Worm (Caenorhabditis elegans) whole organism, L1 larva: ENCODE results near the gene fkh-7.
A peak's percentile ranks its signal among the peaks of the same experiment; 100 is the strongest.

Experiments
- C04F5.9 ChIP-seq: sonication (generic microtip); optimal IDR thresholded peaks from 2 replicates; lab custom pipeline; 2016; ENCODE audit warnings: missing genetic modification characterization, missing compliant biosample characterization
- Y116A8C.19 ChIP-seq: sonication (generic microtip); optimal IDR thresholded peaks from 2 replicates; lab custom pipeline; 2016; ENCODE audit warnings: missing compliant biosample characterization, missing genetic modification characterization, borderline replicate concordance
- alr-1 ChIP-seq: fragments of 200-800 bp; sonication (Bioruptor generic); optimal IDR thresholded peaks from 2 replicates; lab custom pipeline; 2018; ENCODE audit warnings: borderline replicate concordance, mild to moderate bottlenecking, missing genetic modification characterization, missing compliant biosample characterization
- blmp-1 ChIP-seq: fragments of 150-350 bp; optimal IDR thresholded peaks from 2 replicates; lab custom pipeline; 2014; ENCODE audit warnings: missing biosample characterization, missing genetic modification characterization
- ceh-63 ChIP-seq: fragments of 200-800 bp; sonication (Bioruptor generic); optimal IDR thresholded peaks from 2 replicates; lab custom pipeline; 2018; ENCODE audit warnings: mild to moderate bottlenecking, missing genetic modification characterization, missing compliant biosample characterization
- ceh-82 ChIP-seq, 3 experiments: fragments of 150-350 bp in 1 of 3; sonication (generic microtip) in 2 of 3; optimal IDR thresholded peaks; 2 replicates each; lab custom pipeline; 2014 to 2017; ENCODE audit warnings: missing biosample characterization in 3 of 3, missing genetic modification characterization in 3 of 3
- ceh-90 ChIP-seq: sonication (generic microtip); optimal IDR thresholded peaks from 2 replicates; lab custom pipeline; 2016; ENCODE audit warnings: missing genetic modification characterization, missing compliant biosample characterization
- dpl-1 ChIP-seq, 3 experiments: fragments of 150-350 bp in 2 of 3; sonication (generic microtip) in 1 of 3; optimal IDR thresholded peaks; 2 replicates each; lab custom pipeline; 2014 to 2017; ENCODE audit warnings: missing biosample characterization in 3 of 3, missing genetic modification characterization in 3 of 3, missing genetic modification reagents in 3 of 3
- efl-1 ChIP-seq, 4 experiments: fragments of 150-350 bp; optimal IDR thresholded peaks in 3 of 4; peaks in 1 of 4; 1 replicate in 1 of 4; 2 replicates in 3 of 4; lab custom pipeline; 2014; ENCODE audit warnings: missing biosample characterization in 2 of 4, missing genetic modification characterization in 2 of 4, missing genetic modification reagents in 2 of 4
- elt-2 ChIP-seq: sonication (generic microtip); optimal IDR thresholded peaks from 2 replicates; lab custom pipeline; 2016; ENCODE audit warnings: missing genetic modification characterization, mild to moderate bottlenecking, inconsistent platforms, missing compliant biosample characterization, missing genetic modification reagents
- elt-3 ChIP-seq, 6 experiments: fragments of 150-350 bp in 1 of 6; sonication (generic microtip); optimal IDR thresholded peaks; 2 replicates each; lab custom pipeline; 2017 to 2018; ENCODE audit warnings: missing biosample characterization in 6 of 6, missing genetic modification characterization in 6 of 6, inconsistent platforms in 1 of 6
- fkh-8 ChIP-seq: sonication (generic microtip); optimal IDR thresholded peaks from 2 replicates; lab custom pipeline; 2016; ENCODE audit warnings: mild to moderate bottlenecking, missing genetic modification characterization, missing compliant biosample characterization
- hlh-4 ChIP-seq: sonication (generic microtip); optimal IDR thresholded peaks from 2 replicates; lab custom pipeline; 2016; ENCODE audit warnings: mild to moderate bottlenecking, missing genetic modification characterization, missing compliant biosample characterization
- hpl-2 ChIP-seq: fragments of 150-350 bp; optimal IDR thresholded peaks from 2 replicates; lab custom pipeline; 2014; ENCODE audit warnings: missing biosample characterization, missing genetic modification reagents, missing genetic modification characterization
- irx-1 ChIP-seq: sonication (generic microtip); optimal IDR thresholded peaks from 2 replicates; lab custom pipeline; 2016; ENCODE audit warnings: missing genetic modification characterization, missing compliant biosample characterization
- lin-13 ChIP-seq: fragments of 150-350 bp; optimal IDR thresholded peaks from 2 replicates; lab custom pipeline; 2014; ENCODE audit warnings: missing biosample characterization, missing genetic modification reagents, missing genetic modification characterization
- lin-14 ChIP-seq: fragments of 200-800 bp; sonication (Bioruptor generic); optimal IDR thresholded peaks from 2 replicates; lab custom pipeline; 2018; ENCODE audit warnings: mild to moderate bottlenecking, missing genetic modification characterization, moderate library complexity, missing compliant biosample characterization
- lin-35 ChIP-seq, 2 experiments: fragments of 150-350 bp; optimal IDR thresholded peaks; 2 replicates each; lab custom pipeline; 2014; ENCODE audit warnings: missing biosample characterization in 2 of 2, missing genetic modification characterization in 2 of 2, missing genetic modification reagents in 2 of 2
- lir-3 ChIP-seq: sonication (generic microtip); optimal IDR thresholded peaks from 2 replicates; lab custom pipeline; 2016; ENCODE audit warnings: mild to moderate bottlenecking, missing genetic modification characterization, moderate library complexity, missing compliant biosample characterization; ENCODE audit not compliant: poor library complexity
- lsy-2 ChIP-seq, 2 experiments: fragments of 150-350 bp; optimal IDR thresholded peaks; 2 replicates each; lab custom pipeline; 2014; ENCODE audit warnings: missing biosample characterization in 2 of 2, missing genetic modification characterization in 2 of 2
- mdl-1 ChIP-seq, 2 experiments: fragments of 150-350 bp; optimal IDR thresholded peaks; 2 replicates each; lab custom pipeline; 2014 to 2017; ENCODE audit warnings: missing biosample characterization in 2 of 2, missing genetic modification characterization in 2 of 2, inconsistent platforms in 1 of 2
- mep-1 ChIP-seq: fragments of 150-350 bp; optimal IDR thresholded peaks from 2 replicates; lab custom pipeline; 2014; ENCODE audit warnings: missing biosample characterization, missing genetic modification characterization
- nhr-19 ChIP-seq: fragments of 200-800 bp; sonication (Bioruptor generic); conservative IDR thresholded peaks from 2 replicates; pipeline ENCODE4 v1.3.6; 2022; ENCODE audit warnings: missing genetic modification characterization, missing compliant biosample characterization
- nhr-20 ChIP-seq: sonication (generic microtip); optimal IDR thresholded peaks from 2 replicates; lab custom pipeline; 2016; ENCODE audit warnings: mild to moderate bottlenecking, missing genetic modification characterization, missing compliant biosample characterization
- nhr-237 ChIP-seq: fragments of 150-350 bp; optimal IDR thresholded peaks from 2 replicates; lab custom pipeline; 2014; ENCODE audit warnings: missing biosample characterization, missing genetic modification characterization
- nhr-28 ChIP-seq: fragments of 150-350 bp; optimal IDR thresholded peaks from 2 replicates; lab custom pipeline; 2014; ENCODE audit warnings: missing biosample characterization, missing genetic modification characterization
- nhr-47 ChIP-seq: sonication (generic microtip); optimal IDR thresholded peaks from 2 replicates; lab custom pipeline; 2016; ENCODE audit warnings: mild to moderate bottlenecking, missing genetic modification characterization, moderate library complexity, missing compliant biosample characterization
- nhr-71 ChIP-seq: sonication (generic microtip); optimal IDR thresholded peaks from 2 replicates; lab custom pipeline; 2016; ENCODE audit warnings: mild to moderate bottlenecking, missing genetic modification characterization, moderate library complexity, missing compliant biosample characterization
- nhr-77 ChIP-seq: fragments of 150-350 bp; optimal IDR thresholded peaks from 2 replicates; lab custom pipeline; 2014; ENCODE audit warnings: missing biosample characterization, missing genetic modification characterization
- nhr-84 ChIP-seq: sonication (generic microtip); optimal IDR thresholded peaks from 2 replicates; lab custom pipeline; 2017; ENCODE audit warnings: missing biosample characterization, missing genetic modification characterization
- nhr-85 ChIP-seq: sonication (generic microtip); peaks from one replicate; lab custom pipeline; 2016; ENCODE audit warnings: missing genetic modification characterization, inconsistent platforms, missing compliant biosample characterization
- pqm-1 ChIP-seq: sonication (generic microtip); optimal IDR thresholded peaks from 3 replicates; lab custom pipeline; 2017; ENCODE audit warnings: missing biosample characterization, missing genetic modification characterization
- rnt-1 ChIP-seq: sonication (generic microtip); optimal IDR thresholded peaks from 2 replicates; lab custom pipeline; 2016; ENCODE audit warnings: mild to moderate bottlenecking, missing genetic modification characterization, moderate library complexity, missing compliant biosample characterization
- skn-1 ChIP-seq: fragments of 150-350 bp; optimal IDR thresholded peaks from 2 replicates; lab custom pipeline; 2014; ENCODE audit warnings: missing biosample characterization, missing genetic modification characterization
- snpc-4 ChIP-seq: fragments of 150-350 bp; optimal IDR thresholded peaks from 2 replicates; lab custom pipeline; 2014; ENCODE audit warnings: missing biosample characterization, missing genetic modification characterization
- snu-23 ChIP-seq: sonication (generic microtip); optimal IDR thresholded peaks from 2 replicates; lab custom pipeline; 2016; ENCODE audit warnings: missing genetic modification characterization, missing compliant biosample characterization
- swsn-7 ChIP-seq: sonication (generic microtip); optimal IDR thresholded peaks from 2 replicates; lab custom pipeline; 2016; ENCODE audit warnings: missing genetic modification characterization, missing compliant biosample characterization
- tbx-2 ChIP-seq: sonication (generic microtip); optimal IDR thresholded peaks from 2 replicates; lab custom pipeline; 2016; ENCODE audit warnings: missing genetic modification characterization, missing compliant biosample characterization
- unc-130 ChIP-seq: fragments of 150-350 bp; optimal IDR thresholded peaks from 2 replicates; lab custom pipeline; 2017; ENCODE audit warnings: missing biosample characterization, missing genetic modification characterization, inconsistent platforms
- unc-30 ChIP-seq: sonication (generic microtip); optimal IDR thresholded peaks from 2 replicates; lab custom pipeline; 2017; ENCODE audit warnings: missing biosample characterization, missing genetic modification characterization
- unc-86 ChIP-seq: sonication (generic microtip); optimal IDR thresholded peaks from 2 replicates; lab custom pipeline; 2016; ENCODE audit warnings: missing genetic modification characterization, missing compliant biosample characterization

fkh-7 gene

DNA sequence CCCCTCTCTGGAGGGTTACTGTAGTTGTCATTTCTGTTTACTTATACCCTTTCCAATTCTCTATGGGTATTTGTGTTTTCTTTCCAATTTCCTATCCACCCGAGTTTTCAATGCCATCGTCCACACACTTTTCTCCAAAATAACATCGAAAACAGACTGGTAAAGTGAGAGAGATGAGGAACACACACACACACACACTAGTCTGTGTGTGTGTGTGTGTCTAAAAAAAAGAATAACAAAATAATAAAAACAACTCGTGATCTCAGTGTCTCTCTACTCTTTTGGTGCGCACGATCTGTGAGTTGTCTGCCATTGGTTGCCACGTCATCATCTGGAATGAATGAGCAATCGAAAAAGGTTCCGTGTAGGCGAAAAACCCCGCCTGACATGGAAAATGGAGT is 1.8 kb downstream of the fkh-7 start (continued):
- TF ChIP-seq swsn-7 (tag; lab: Kevin White, UChicago): peak; percentile 24
- no peak for TF ChIP-seq unc-130
- TF ChIP-seq lin-13 (GFP tag; lab: Kevin White, UChicago): peak; percentile 1
- peak; percentile 11 to 64 for TF ChIP-seq lsy-2 (tag; optimal IDR thresholded peaks at IDR 0.05; lab: Kevin White, UChicago)
- TF ChIP-seq hlh-4 (tag; lab: Kevin White, UChicago): no peak
- TF ChIP-seq nhr-237 (tag; lab: Kevin White, UChicago): no peak
- TF ChIP-seq unc-30 (tag; lab: Kevin White, UChicago): no peak
- TF ChIP-seq skn-1: peak; percentile 46

DNA sequence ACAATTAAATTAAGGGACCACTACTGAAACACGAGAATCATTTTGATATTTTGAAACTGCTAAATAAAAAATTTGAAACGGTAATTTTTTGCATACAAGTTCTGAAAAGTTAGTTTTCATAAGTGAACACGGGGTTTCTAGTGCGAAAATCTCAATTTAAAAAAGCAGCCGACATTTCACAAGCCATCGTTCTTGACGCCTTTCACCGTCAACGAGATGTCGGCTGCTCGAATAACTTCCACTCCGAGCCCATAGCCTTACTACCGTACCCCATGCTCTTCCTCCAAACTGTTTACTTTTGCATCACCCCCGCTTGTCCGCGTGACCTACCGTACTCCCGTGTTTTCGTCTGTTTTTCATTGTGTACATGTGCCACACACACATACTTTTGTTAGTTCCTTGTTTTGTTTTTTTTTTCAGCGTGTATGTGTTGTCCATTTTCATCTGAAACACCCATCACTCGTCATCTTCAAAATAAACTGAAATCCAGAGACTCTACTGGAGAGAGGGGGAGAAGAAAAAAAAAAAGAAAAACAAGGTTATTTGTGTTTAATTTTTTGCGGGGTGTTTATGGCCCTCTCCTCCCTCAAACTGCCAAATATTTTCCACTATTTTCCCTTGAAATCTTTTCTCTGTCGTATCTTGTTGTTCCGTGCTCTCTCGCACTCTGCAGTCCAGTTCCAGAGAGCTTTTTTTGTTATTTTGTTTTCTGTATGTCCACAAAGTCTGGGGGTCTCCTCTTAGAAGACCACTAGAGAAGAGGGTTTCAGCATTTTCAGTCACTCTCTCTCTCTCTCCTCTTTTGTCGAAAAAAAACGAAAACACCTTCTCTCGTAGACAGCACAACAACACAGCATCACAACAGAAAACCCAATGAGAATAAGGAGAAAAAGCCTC is 3.7 kb downstream of the fkh-7 start:
- peak; percentile 26 for TF ChIP-seq skn-1
- TF ChIP-seq snpc-4: peak; percentile 32
- peak in 1 of 2 experiments; percentile 54 for TF ChIP-seq lsy-2 (tag; optimal IDR thresholded peaks at IDR 0.05; lab: Kevin White, UChicago)
- TF ChIP-seq lin-35 (GFP tag; optimal IDR thresholded peaks at IDR 0.05; lab: Kevin White, UChicago): peak in 1 of 2 experiments; percentile 7
- no peak for TF ChIP-seq efl-1 (optimal IDR thresholded peaks at IDR 0.05; lab: Kevin White, UChicago)
- TF ChIP-seq efl-1 (GFP tag; optimal IDR thresholded peaks at IDR 0.05 in 1 of 2; lab: Kevin White, UChicago): peak in 1 of 2 experiments; percentile 59
- no peak for TF ChIP-seq nhr-47 (tag; lab: Kevin White, UChicago)
- TF ChIP-seq elt-3 (tag; optimal IDR thresholded peaks at IDR 0.05; lab: Kevin White, UChicago): no peak
- no peak for TF ChIP-seq irx-1
- no peak for TF ChIP-seq lir-3
- TF ChIP-seq, all 84 proteins: peak for 5

DNA sequence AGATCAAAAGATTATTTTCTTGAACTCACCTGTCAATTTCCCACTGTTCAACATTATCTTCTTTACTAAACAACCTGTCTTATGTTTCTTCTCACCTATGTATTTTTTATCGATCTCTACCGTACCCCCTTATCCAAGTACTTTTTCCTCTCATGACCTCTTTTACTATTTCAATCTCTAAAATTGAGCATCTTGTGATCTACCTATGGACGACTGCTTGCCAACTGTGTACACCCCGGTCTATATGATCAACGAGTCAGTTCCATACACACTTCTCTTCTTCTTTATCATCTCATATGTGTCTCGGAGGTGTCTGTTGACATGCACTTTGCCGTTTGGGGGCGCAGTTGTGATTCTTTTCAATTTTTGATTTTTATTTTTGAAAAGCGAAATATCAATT is 5.6 kb downstream of the fkh-7 start:
- TF ChIP-seq lin-13 (GFP tag; lab: Kevin White, UChicago) (peak; percentile 33), skn-1 (peak; percentile 56), nhr-47 (tag; lab: Kevin White, UChicago) (no peak), mdl-1 (tag; optimal IDR thresholded peaks at IDR 0.05; lab: Kevin White, UChicago) (peak in 1 of 2 experiments; percentile 64), lsy-2 (tag; optimal IDR thresholded peaks at IDR 0.05; lab: Kevin White, UChicago) (peak; percentile 40 to 70), ceh-63 (no peak), elt-2 (tag; lab: Kevin White, UChicago) (peak; percentile 26), rnt-1 (tag; lab: Kevin White, UChicago) (peak; percentile 11), nhr-19 (no peak), ceh-82 (tag; optimal IDR thresholded peaks at IDR 0.05; lab: Kevin White, UChicago) (peak in 1 of 3 experiments; percentile 28), hpl-2 (GFP tag; lab: Kevin White, UChicago) (no peak), C04F5.9 (tag; lab: Kevin White, UChicago) (no peak), fkh-8 (tag; lab: Kevin White, UChicago) (no peak), unc-86 (tag; lab: Kevin White, UChicago) (no peak), nhr-84 (no peak), nhr-77 (peak; percentile 64), elt-3 (tag; optimal IDR thresholded peaks at IDR 0.05; lab: Kevin White, UChicago) (peak in 1 of 6 experiments; percentile 6), nhr-71 (tag; lab: Kevin White, UChicago) (peak; percentile 61), nhr-28 (no peak), mep-1 (peak; percentile 31), nhr-20 (peak; percentile 61), blmp-1 (peak; percentile 6), dpl-1 (GFP tag; optimal IDR thresholded peaks at IDR 0.05; lab: Kevin White, UChicago) (peak in 1 of 3 experiments; percentile 5), tbx-2 (peak; percentile 26), lin-14 (GFP tag; lab: Kevin White, UChicago) (peak; percentile 74), lin-35 (GFP tag; optimal IDR thresholded peaks at IDR 0.05; lab: Kevin White, UChicago) (peak in 1 of 2 experiments; percentile 79), pqm-1 (tag; lab: Kevin White, UChicago) (no peak), nhr-85 (tag; lab: Kevin White, UChicago) (peak; percentile 65), snu-23 (peak; percentile 35), efl-1 (optimal IDR thresholded peaks at IDR 0.05; lab: Kevin White, UChicago) (peak in 1 of 2 experiments; percentile 0), efl-1 (GFP tag; optimal IDR thresholded peaks at IDR 0.05 in 1 of 2; lab: Kevin White, UChicago) (peak in 1 of 2 experiments; percentile 92), Y116A8C.19 (tag; lab: Kevin White, UChicago) (no peak), ceh-90 (no peak), alr-1 (tag; lab: Kevin White, UChicago) (no peak)
- TF ChIP-seq, all 84 proteins: peak for 20
